Fruit fly (Drosophila melanogaster) whole organism, embryonic: ENCODE measurements around the gene CG3348.

Experiments
- Asciz ChIP-seq: fragments of 200-800 bp; sonication (Bioruptor generic); optimal IDR thresholded peaks from 2 replicates; lab custom pipeline; 2017; ENCODE audit warnings: missing biosample characterization, mild to moderate bottlenecking, missing genetic modification characterization, missing genetic modification reagents
- Atf3 ChIP-seq: fragments of 200-800 bp; sonication (Bioruptor generic); optimal IDR thresholded peaks from 3 replicates; lab custom pipeline; 2016; ENCODE audit warnings: missing biosample characterization, missing genetic modification characterization
- BEAF-32 ChIP-seq: fragments of 200-800 bp; sonication (Bioruptor generic); optimal IDR thresholded peaks from 3 replicates; lab custom pipeline; 2017; ENCODE audit warnings: missing biosample characterization, missing genetic modification characterization, mild to moderate bottlenecking, moderate library complexity, missing genetic modification reagents
- CG1024 ChIP-seq: fragments of 200-800 bp; sonication (Bioruptor generic); IDR thresholded peaks from 2 replicates; pipeline ENCODE4 v1.3.6; 2022; ENCODE audit warnings: missing biosample characterization, missing genetic modification characterization
- CG10543 ChIP-seq: fragments of 200-800 bp; sonication (Bioruptor generic); optimal IDR thresholded peaks from 3 replicates; lab custom pipeline; 2017; ENCODE audit warnings: missing biosample characterization, mild to moderate bottlenecking, missing genetic modification characterization, moderate library complexity
- CG11085 ChIP-seq: fragments of 200-800 bp; sonication (Bioruptor generic); IDR thresholded peaks from 2 replicates; pipeline ENCODE4 v1.3.6; 2022; ENCODE audit warnings: missing biosample characterization, missing genetic modification characterization
- CG14667 ChIP-seq: fragments of 200-800 bp; sonication (Bioruptor generic); IDR thresholded peaks from 2 replicates; pipeline ENCODE4 v1.3.6; 2022; ENCODE audit warnings: missing biosample characterization, missing genetic modification characterization
- CG2199 ChIP-seq: fragments of 200-800 bp; sonication (Bioruptor generic); IDR thresholded peaks from 3 replicates; pipeline ENCODE4 v1.3.6; 2022; ENCODE audit warnings: missing biosample characterization, missing genetic modification characterization
- CG3163 ChIP-seq: fragments of 200-800 bp; sonication (Bioruptor generic); optimal IDR thresholded peaks from 3 replicates; lab custom pipeline; 2016; ENCODE audit warnings: missing biosample characterization, missing genetic modification characterization
- CG4424 ChIP-seq: fragments of 200-800 bp; sonication (Bioruptor generic); optimal IDR thresholded peaks from 3 replicates; lab custom pipeline; 2016; ENCODE audit warnings: missing biosample characterization, missing genetic modification characterization
- CG4730 ChIP-seq: fragments of 200-800 bp; sonication (Bioruptor generic); IDR thresholded peaks from 2 replicates; pipeline ENCODE4 v1.3.6; 2022; ENCODE audit warnings: missing biosample characterization, missing genetic modification characterization
- CG6254 ChIP-seq: fragments of 200-800 bp; sonication (Bioruptor generic); optimal IDR thresholded peaks from 3 replicates; lab custom pipeline; 2017; ENCODE audit warnings: mild to moderate bottlenecking, missing biosample characterization, missing genetic modification reagents, missing genetic modification characterization
- CG6272 ChIP-seq: fragments of 200-800 bp; sonication (Bioruptor generic); IDR thresholded peaks from 2 replicates; pipeline ENCODE4 v1.3.6; 2022; ENCODE audit warnings: missing biosample characterization, missing genetic modification characterization
- CG7928 ChIP-seq: fragments of 200-800 bp; sonication (Bioruptor generic); optimal IDR thresholded peaks from 2 replicates; lab custom pipeline; 2017; ENCODE audit warnings: missing biosample characterization, mild to moderate bottlenecking, missing genetic modification characterization
- CG8478 ChIP-seq: fragments of >200 bp; optimal IDR thresholded peaks from 2 replicates; lab custom pipeline; 2018
- CG8765 ChIP-seq: fragments of 200-800 bp; sonication (Bioruptor generic); IDR thresholded peaks from 2 replicates; pipeline ENCODE4 v1.3.6; 2022; ENCODE audit warnings: missing biosample characterization, missing genetic modification characterization
- CTCF ChIP-seq: fragments of 200-800 bp; sonication (Bioruptor generic); optimal IDR thresholded peaks from 2 replicates; lab custom pipeline; 2017; ENCODE audit warnings: missing biosample characterization, mild to moderate bottlenecking, missing genetic modification characterization, moderate library complexity
- Deaf1 ChIP-seq: fragments of 200-800 bp; optimal IDR thresholded peaks from 3 replicates; lab custom pipeline; 2019; ENCODE audit warnings: missing biosample characterization, mild to moderate bottlenecking, missing genetic modification characterization, moderate library complexity
- Elba2 ChIP-seq: fragments of 200-800 bp; sonication (Bioruptor generic); optimal IDR thresholded peaks from 3 replicates; lab custom pipeline; 2016; ENCODE audit warnings: missing biosample characterization, missing genetic modification characterization
- Fer2 ChIP-seq: fragments of 200-800 bp; sonication (Bioruptor generic); optimal IDR thresholded peaks from 2 replicates; lab custom pipeline; 2018; ENCODE audit warnings: missing biosample characterization, mild to moderate bottlenecking, missing genetic modification characterization, moderate library complexity
- Gug ChIP-seq: fragments of 200-800 bp; sonication (Bioruptor generic); IDR thresholded peaks from 4 replicates; pipeline ENCODE4 v1.3.6; 2022; ENCODE audit warnings: missing biosample characterization, missing genetic modification characterization
- Hr39 ChIP-seq: fragments of >200 bp; optimal IDR thresholded peaks from 2 replicates; lab custom pipeline; 2017
- Lim3 ChIP-seq: fragments of 200-800 bp; sonication (Bioruptor generic); IDR thresholded peaks from 2 replicates; pipeline ENCODE4 v1.3.6; 2022; ENCODE audit warnings: missing biosample characterization, missing genetic modification characterization
- Myb ChIP-seq: fragments of 200-800 bp; sonication (Bioruptor generic); optimal IDR thresholded peaks from 2 replicates; lab custom pipeline; 2016; ENCODE audit warnings: missing biosample characterization, missing genetic modification characterization
- Poxn ChIP-seq: fragments of 200-800 bp; sonication (Bioruptor generic); IDR thresholded peaks from 2 replicates; pipeline ENCODE4 v1.3.6; 2022; ENCODE audit warnings: missing biosample characterization, missing genetic modification characterization
- Rfx ChIP-seq: fragments of 200-800 bp; sonication (Bioruptor generic); IDR thresholded peaks from 2 replicates; pipeline ENCODE4 v1.3.6; 2022; ENCODE audit warnings: missing biosample characterization, missing genetic modification characterization
- Six4 ChIP-seq: fragments of 200-800 bp; sonication (Bioruptor generic); optimal IDR thresholded peaks from 2 replicates; lab custom pipeline; 2016; ENCODE audit warnings: missing biosample characterization, missing genetic modification characterization
- chinmo ChIP-seq: fragments of 200-800 bp; sonication (Bioruptor generic); IDR thresholded peaks from 4 replicates; pipeline ENCODE4 v1.3.6; 2022; ENCODE audit warnings: missing biosample characterization, missing genetic modification characterization; ENCODE audit not compliant: partially characterized antibody
- chn ChIP-seq: fragments of 200-800 bp; sonication (Bioruptor generic); optimal IDR thresholded peaks from 2 replicates; lab custom pipeline; 2016; ENCODE audit warnings: missing biosample characterization, missing genetic modification characterization
- cwo ChIP-seq: fragments of 200-800 bp; sonication (Bioruptor generic); optimal IDR thresholded peaks from 3 replicates; lab custom pipeline; 2017; ENCODE audit warnings: missing biosample characterization, missing genetic modification characterization, mild to moderate bottlenecking, moderate library complexity, missing genetic modification reagents
- da ChIP-seq: fragments of 200-800 bp; sonication (Bioruptor generic); optimal IDR thresholded peaks from 2 replicates; lab custom pipeline; 2016; ENCODE audit warnings: missing biosample characterization, missing genetic modification characterization
- dysf ChIP-seq: fragments of 200-800 bp; sonication (Bioruptor generic); IDR thresholded peaks from 3 replicates; pipeline ENCODE4 v1.3.6; 2022; ENCODE audit warnings: missing biosample characterization, missing genetic modification characterization
- ftz-f1 ChIP-seq: fragments of 200-800 bp; sonication (Bioruptor generic); optimal IDR thresholded peaks from 2 replicates; lab custom pipeline; 2016; ENCODE audit warnings: missing biosample characterization, missing genetic modification characterization
- grn ChIP-seq: fragments of 200-800 bp; sonication (Bioruptor generic); optimal IDR thresholded peaks from 3 replicates; lab custom pipeline; 2017; ENCODE audit warnings: missing biosample characterization, missing genetic modification characterization
- gro ChIP-seq: fragments of 200-800 bp; sonication (Bioruptor generic); optimal IDR thresholded peaks from 2 replicates; lab custom pipeline; 2016; ENCODE audit warnings: missing biosample characterization, missing genetic modification characterization
- gsb-n ChIP-seq: fragments of 200-800 bp; sonication (Bioruptor generic); optimal IDR thresholded peaks from 3 replicates; lab custom pipeline; 2018; ENCODE audit warnings: missing biosample characterization, mild to moderate bottlenecking, missing genetic modification characterization
- h ChIP-seq: fragments of >200 bp; optimal IDR thresholded peaks from 2 replicates; lab custom pipeline; 2017
- klu ChIP-seq: fragments of 200-800 bp; sonication (Bioruptor generic); IDR thresholded peaks from 2 replicates; pipeline ENCODE4 v1.3.6; 2022; ENCODE audit warnings: missing biosample characterization, missing genetic modification characterization
- p53 ChIP-seq: fragments of 200-800 bp; sonication (Bioruptor generic); optimal IDR thresholded peaks from 2 replicates; lab custom pipeline; 2016; ENCODE audit warnings: missing biosample characterization, missing genetic modification characterization
- pho ChIP-seq: fragments of 200-800 bp; sonication (Bioruptor generic); optimal IDR thresholded peaks from 2 replicates; lab custom pipeline; 2016; ENCODE audit warnings: missing biosample characterization, missing genetic modification characterization
- pros ChIP-seq: fragments of 200-800 bp; sonication (Bioruptor generic); optimal IDR thresholded peaks from 3 replicates; lab custom pipeline; 2019; ENCODE audit warnings: missing biosample characterization, mild to moderate bottlenecking, missing genetic modification characterization, moderate library complexity
- psq ChIP-seq: fragments of 200-800 bp; sonication (Bioruptor generic); optimal IDR thresholded peaks from 2 replicates; lab custom pipeline; 2017; ENCODE audit warnings: missing biosample characterization, missing genetic modification characterization
- sc ChIP-seq, 3 experiments: fragments of >200 bp in 2 of 3; fragments of 200-800 bp in 1 of 3; sonication (Bioruptor generic) in 1 of 3; optimal IDR thresholded peaks; 2 replicates in 2 of 3; 3 replicates in 1 of 3; lab custom pipeline; 2017; ENCODE audit warnings: mild to moderate bottlenecking in 1 of 3, missing biosample characterization in 1 of 3, missing genetic modification characterization in 1 of 3, missing genetic modification reagents in 1 of 3
- scrt ChIP-seq: fragments of 200-800 bp; sonication (Bioruptor generic); optimal IDR thresholded peaks from 2 replicates; lab custom pipeline; 2018; ENCODE audit warnings: missing biosample characterization, mild to moderate bottlenecking, missing genetic modification characterization, moderate library complexity
- sens ChIP-seq: fragments of 200-800 bp; sonication (Bioruptor generic); peaks from one replicate; lab custom pipeline; 2016; ENCODE audit warnings: missing biosample characterization, missing genetic modification characterization
- slbo ChIP-seq: fragments of 200-800 bp; sonication (Bioruptor generic); IDR thresholded peaks from 2 replicates; pipeline ENCODE4 v1.3.6; 2022; ENCODE audit warnings: missing biosample characterization, missing genetic modification characterization
- tgo ChIP-seq: fragments of 200-800 bp; sonication (Bioruptor generic); IDR thresholded peaks from 3 replicates; pipeline ENCODE4 v1.3.6; 2022; ENCODE audit warnings: missing biosample characterization, missing genetic modification characterization
- trh ChIP-seq: fragments of 200-800 bp; sonication (Bioruptor generic); optimal IDR thresholded peaks from 2 replicates; lab custom pipeline; 2016; ENCODE audit warnings: missing biosample characterization, missing genetic modification characterization
- tx ChIP-seq: fragments of 200-800 bp; sonication (Bioruptor generic); optimal IDR thresholded peaks from 2 replicates; lab custom pipeline; 2016; ENCODE audit warnings: missing biosample characterization, missing genetic modification characterization
- usp ChIP-seq: fragments of >200 bp; optimal IDR thresholded peaks from 2 replicates; lab custom pipeline; 2017; ENCODE audit warnings: missing biosample characterization, missing genetic modification characterization
- wor ChIP-seq: fragments of 200-800 bp; sonication (Bioruptor generic); IDR thresholded peaks from 2 replicates; pipeline ENCODE4 v1.3.6; 2022; ENCODE audit warnings: missing biosample characterization, missing genetic modification characterization
- zfh2 ChIP-seq: fragments of 200-800 bp; sonication (Bioruptor generic); optimal IDR thresholded peaks from 2 replicates; lab custom pipeline; 2016; ENCODE audit warnings: missing biosample characterization, missing genetic modification characterization

The CG3348 gene

DNA sequence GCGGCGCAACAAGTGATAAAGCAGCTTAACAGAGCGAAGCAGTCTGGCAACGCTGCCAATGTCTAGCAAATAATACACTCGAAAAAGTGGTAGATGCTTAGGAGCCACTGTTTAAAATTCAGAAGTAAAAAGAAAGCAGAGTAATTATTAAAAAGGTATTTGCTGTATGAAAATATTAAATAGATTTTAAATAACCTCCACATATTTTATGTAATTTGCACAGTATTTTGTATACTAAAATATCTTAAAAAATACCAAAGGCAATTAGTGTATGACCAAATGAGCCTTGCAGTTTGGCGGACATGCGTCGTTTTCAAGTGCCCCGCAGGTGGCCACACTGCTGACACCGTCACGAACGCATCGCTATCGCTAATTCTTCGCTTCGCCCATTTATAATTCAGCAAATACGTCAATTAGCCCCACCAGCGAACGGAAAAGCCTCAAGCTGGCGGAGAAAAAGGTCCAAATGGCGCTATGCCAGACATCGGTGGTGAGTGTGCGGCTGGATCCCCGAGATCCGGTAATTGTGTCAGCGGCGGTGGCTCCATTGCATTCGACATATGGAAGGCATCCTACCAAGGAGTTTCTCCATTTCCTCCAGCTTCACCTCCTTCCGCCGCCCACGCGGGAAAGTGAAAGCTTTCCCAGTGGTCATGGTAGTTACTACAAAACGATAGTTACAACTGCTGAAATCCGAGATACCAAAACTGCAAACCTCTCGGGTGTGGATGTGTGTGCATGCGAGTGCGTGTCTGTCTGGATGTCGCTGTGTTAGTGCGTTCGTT is 38.7 kb downstream of the CG3348 start, which contains the start of gene pll (continued):
- TF ChIP-seq sens (peak; percentile 94), CG10543 (peak; percentile 41), CG8478 (lab: Kevin White, UChicago) (no peak), pho (peak; percentile 78), CG3163 (GFP tag; lab: Kevin White, UChicago) (peak; percentile 29), CG14667 (GFP tag; lab: Robert Waterston, UW) (peak; percentile 90), klu (GFP tag; lab: Robert Waterston, UW) (peak; percentile 70), Fer2 (tag; lab: Kevin White, UChicago) (peak; percentile 66), sc (optimal IDR thresholded peaks at IDR 0.05; lab: Kevin White, UChicago) (no peak), sc (GFP tag; optimal IDR thresholded peaks at IDR 0.05; lab: Kevin White, UChicago) (peak; percentile 30), tgo (peak; percentile 90), Lim3 (0 out of 2 replicates have a peak, but pooled peaks have one; percentile 7), gro (GFP tag; lab: Kevin White, UChicago) (peak; percentile 58), CG7928 (GFP tag; lab: Kevin White, UChicago) (peak; percentile 35), slbo (GFP tag; lab: Robert Waterston, UW) (peak; percentile 96), wor (GFP tag; lab: Robert Waterston, UW) (peak; percentile 75), usp (GFP tag; lab: Kevin White, UChicago) (no peak), CG6272 (GFP tag; lab: Robert Waterston, UW) (peak; percentile 87), psq (GFP tag; lab: Kevin White, UChicago) (peak; percentile 37), zfh2 (GFP tag; lab: Kevin White, UChicago) (peak; percentile 66), scrt (peak; percentile 99), grn (GFP tag; lab: Kevin White, UChicago) (no peak), BEAF-32 (peak; percentile 83), Atf3 (GFP tag; lab: Kevin White, UChicago) (peak; percentile 5), Deaf1 (tag; lab: Kevin White, UChicago) (peak; percentile 58), Hr39 (no peak), CG8765 (GFP tag; lab: Robert Waterston, UW) (peak; percentile 61; the same call in 1 of the 2 replicates), Asciz (GFP tag; lab: Kevin White, UChicago) (peak; percentile 50), Six4 (GFP tag; lab: Kevin White, UChicago) (peak; percentile 71), Elba2 (GFP tag; lab: Kevin White, UChicago) (peak; percentile 45), ftz-f1 (GFP tag; lab: Kevin White, UChicago) (peak; percentile 40), CG2199 (GFP tag; lab: Robert Waterston, UW) (peak; percentile 66; the same call in 1 of the 3 replicates), da (GFP tag; lab: Kevin White, UChicago) (no peak), Poxn (GFP tag; lab: Robert Waterston, UW) (peak; percentile 68), pros (GFP tag; lab: Kevin White, UChicago) (no peak), CTCF (GFP tag; lab: Kevin White, UChicago) (no peak)

DNA sequence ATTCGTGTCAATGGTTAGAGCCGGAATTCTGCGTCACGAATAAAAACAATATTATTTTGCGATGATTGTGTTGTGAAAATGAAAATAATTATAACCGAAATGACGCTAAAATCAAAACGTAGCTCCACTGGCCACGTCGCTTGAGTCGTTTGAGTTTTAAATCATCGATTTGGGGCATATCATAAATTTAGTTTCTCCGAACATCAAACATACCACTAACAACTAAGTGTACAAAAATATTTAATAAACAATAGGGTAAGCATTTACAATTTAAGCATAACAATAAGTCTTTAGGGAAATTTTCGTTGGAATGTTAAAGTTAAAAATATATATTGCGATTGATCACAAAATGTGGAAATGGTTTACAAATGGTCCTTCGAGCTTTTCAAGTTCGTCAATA is 41.1 kb downstream of the CG3348 start, which contains the start of the genes TTLL6B and TfIIA-L:
Gene TTLL6B, minus strand, starts transcription at position 101 of the 400 bp plus-strand sequence.
Gene TfIIA-L, plus strand, starts transcription at position 206 of the 400 bp plus-strand sequence.
- no peak for TF ChIP-seq gro (GFP tag; lab: Kevin White, UChicago)
- TF ChIP-seq CG4730 (GFP tag; lab: Robert Waterston, UW): no peak
- TF ChIP-seq Gug (GFP tag; lab: Robert Waterston, UW): no peak
- no peak for TF ChIP-seq CG6254 (GFP tag; lab: Kevin White, UChicago)
- no peak for TF ChIP-seq Rfx
- no peak for TF ChIP-seq tx
- no peak for TF ChIP-seq gsb-n
- TF ChIP-seq Myb (GFP tag; lab: Kevin White, UChicago): no peak
- TF ChIP-seq CG11085 (GFP tag; lab: Robert Waterston, UW): no peak
- TF ChIP-seq CG1024: no peak
- no peak for TF ChIP-seq trh
- no peak for TF ChIP-seq p53 (GFP tag; lab: Kevin White, UChicago)
- TF ChIP-seq chn (GFP tag; lab: Kevin White, UChicago): no peak
- no peak for TF ChIP-seq dysf (GFP tag; lab: Robert Waterston, UW)
- TF ChIP-seq h (lab: Kevin White, UChicago): no peak
- no peak for TF ChIP-seq CG4424
- TF ChIP-seq cwo: no peak
- TF ChIP-seq chinmo (GFP tag; lab: Robert Waterston, UW): no peak
